Fruit fly (Drosophila melanogaster) whole organism, embryonic: ENCODE measurements around the gene CG4465.
A peak's percentile ranks its signal among the peaks of the same experiment; 100 is the strongest.

Experiments
- Abd-B ChIP-seq: fragments of 200-800 bp; sonication (Bioruptor generic); optimal IDR thresholded peaks from 2 replicates; lab custom pipeline; 2018; ENCODE audit warnings: missing biosample characterization, mild to moderate bottlenecking, missing genetic modification characterization, moderate library complexity
- CG10147 ChIP-seq: fragments of 200-800 bp; sonication (Bioruptor generic); optimal IDR thresholded peaks from 2 replicates; lab custom pipeline; 2019; ENCODE audit warnings: missing biosample characterization, mild to moderate bottlenecking, missing genetic modification characterization, moderate library complexity
- CG10979 ChIP-seq: fragments of 200-800 bp; sonication (Bioruptor generic); optimal IDR thresholded peaks from 2 replicates; lab custom pipeline; 2018; ENCODE audit warnings: missing biosample characterization, mild to moderate bottlenecking, missing genetic modification characterization, moderate library complexity
- CG11398 ChIP-seq: fragments of 200-800 bp; sonication (Bioruptor generic); optimal IDR thresholded peaks from 2 replicates; lab custom pipeline; 2016; ENCODE audit warnings: missing biosample characterization, missing genetic modification characterization
- CG12071 ChIP-seq: fragments of 200-800 bp; sonication (Bioruptor generic); optimal IDR thresholded peaks from 3 replicates; lab custom pipeline; 2018; ENCODE audit warnings: missing biosample characterization, mild to moderate bottlenecking, missing genetic modification characterization
- CG13123 ChIP-seq: fragments of 200-800 bp; sonication (Bioruptor generic); optimal IDR thresholded peaks from 2 replicates; lab custom pipeline; 2016; ENCODE audit warnings: missing biosample characterization, missing genetic modification characterization
- CG13624 ChIP-seq: fragments of 200-800 bp; sonication (Bioruptor generic); optimal IDR thresholded peaks from 2 replicates; lab custom pipeline; 2016; ENCODE audit warnings: missing biosample characterization, missing genetic modification characterization
- CG15479 ChIP-seq: fragments of 200-800 bp; sonication (Bioruptor generic); optimal IDR thresholded peaks from 3 replicates; lab custom pipeline; 2019; ENCODE audit warnings: missing biosample characterization, mild to moderate bottlenecking, missing genetic modification characterization, moderate library complexity
- CG16813 ChIP-seq: fragments of 200-800 bp; sonication (Bioruptor generic); IDR thresholded peaks from 3 replicates; pipeline ENCODE4 v1.3.6; 2022; ENCODE audit warnings: missing biosample characterization, missing genetic modification characterization; ENCODE audit not compliant: partially characterized antibody
- CG18764 ChIP-seq: fragments of 200-800 bp; sonication (Bioruptor generic); optimal IDR thresholded peaks from 3 replicates; lab custom pipeline; 2016; ENCODE audit warnings: missing biosample characterization, missing genetic modification characterization
- CG2120 ChIP-seq: fragments of 200-800 bp; sonication (Bioruptor generic); optimal IDR thresholded peaks from 3 replicates; lab custom pipeline; 2016; ENCODE audit warnings: missing biosample characterization, missing genetic modification characterization
- CG2889 ChIP-seq: fragments of 200-800 bp; sonication (Bioruptor generic); IDR thresholded peaks from 3 replicates; pipeline ENCODE4 v1.3.6; 2022; ENCODE audit warnings: missing biosample characterization, missing genetic modification characterization
- CG30403 ChIP-seq: fragments of 200-800 bp; sonication (Bioruptor generic); optimal IDR thresholded peaks from 3 replicates; lab custom pipeline; 2016; ENCODE audit warnings: missing biosample characterization, missing genetic modification characterization
- CG3847 ChIP-seq: fragments of 200-800 bp; sonication (Bioruptor generic); IDR thresholded peaks from 2 replicates; pipeline ENCODE4 v1.3.6; 2022; ENCODE audit warnings: missing biosample characterization, missing genetic modification characterization
- CG4854 ChIP-seq: fragments of 200-800 bp; sonication (Bioruptor generic); optimal IDR thresholded peaks from 2 replicates; lab custom pipeline; 2016; ENCODE audit warnings: missing biosample characterization, missing genetic modification characterization, inconsistent platforms
- CG5180 ChIP-seq: fragments of 200-800 bp; sonication (Bioruptor generic); optimal IDR thresholded peaks from 3 replicates; lab custom pipeline; 2017; ENCODE audit warnings: missing biosample characterization, missing genetic modification characterization, mild to moderate bottlenecking, moderate library complexity, missing genetic modification reagents
- CG5953 ChIP-seq: fragments of 200-800 bp; sonication (Bioruptor generic); IDR thresholded peaks from 2 replicates; pipeline ENCODE4 v1.3.6; 2022; ENCODE audit warnings: missing biosample characterization, missing genetic modification characterization
- CG6175 ChIP-seq: fragments of 200-800 bp; sonication (Bioruptor generic); IDR thresholded peaks from 3 replicates; pipeline ENCODE4 v1.3.6; 2022; ENCODE audit warnings: missing biosample characterization, missing genetic modification characterization
- CG7786 ChIP-seq: fragments of 200-800 bp; sonication (Bioruptor generic); optimal IDR thresholded peaks from 2 replicates; lab custom pipeline; 2016; ENCODE audit warnings: missing biosample characterization, missing genetic modification characterization
- CkIIα-i1 ChIP-seq: fragments of 200-800 bp; sonication (Bioruptor generic); IDR thresholded peaks from 2 replicates; pipeline ENCODE4 v1.3.6; 2022; ENCODE audit warnings: missing biosample characterization, missing genetic modification characterization
- CoRest ChIP-seq: fragments of 200-800 bp; sonication (Bioruptor generic); optimal IDR thresholded peaks from 3 replicates; lab custom pipeline; 2018; ENCODE audit warnings: missing biosample characterization, mild to moderate bottlenecking, missing genetic modification characterization, moderate library complexity
- Dad ChIP-seq: fragments of 200-800 bp; sonication (Bioruptor generic); optimal IDR thresholded peaks from 3 replicates; lab custom pipeline; 2016; ENCODE audit warnings: missing biosample characterization, missing genetic modification characterization
- Dip3 ChIP-seq: fragments of 200-800 bp; sonication (Bioruptor generic); optimal IDR thresholded peaks from 3 replicates; lab custom pipeline; 2016; ENCODE audit warnings: missing biosample characterization, missing genetic modification characterization
- Dll ChIP-seq: fragments of 200-800 bp; sonication (Bioruptor generic); IDR thresholded peaks from 4 replicates; pipeline ENCODE4 v1.3.6; 2022; ENCODE audit warnings: missing biosample characterization, missing genetic modification characterization; ENCODE audit not compliant: partially characterized antibody
- E2f1 ChIP-seq: fragments of 200-800 bp; sonication (Bioruptor generic); IDR thresholded peaks from 2 replicates; pipeline ENCODE4 v1.3.6; 2022; ENCODE audit warnings: missing biosample characterization, missing genetic modification characterization
- ERR ChIP-seq: fragments of 200-800 bp; sonication (Bioruptor generic); optimal IDR thresholded peaks from 2 replicates; lab custom pipeline; 2016; ENCODE audit warnings: missing biosample characterization, missing genetic modification characterization
- Ets65A ChIP-seq: fragments of 200-800 bp; sonication (Bioruptor generic); peaks from one replicate; lab custom pipeline; 2016; ENCODE audit warnings: missing biosample characterization, missing genetic modification characterization
- Lpt ChIP-seq: fragments of >200 bp; optimal IDR thresholded peaks from 2 replicates; lab custom pipeline; 2018; ENCODE audit warnings: missing biosample characterization, missing genetic modification characterization
- NK7.1 ChIP-seq: fragments of 200-800 bp; sonication (Bioruptor generic); optimal IDR thresholded peaks from 3 replicates; lab custom pipeline; 2016; ENCODE audit warnings: missing biosample characterization, missing genetic modification characterization
- Sox102F ChIP-seq: fragments of 200-800 bp; sonication (Bioruptor generic); optimal IDR thresholded peaks from 2 replicates; lab custom pipeline; 2018; ENCODE audit warnings: missing biosample characterization, mild to moderate bottlenecking, missing genetic modification characterization, moderate library complexity
- Vsx1 ChIP-seq: fragments of 200-800 bp; sonication (Bioruptor generic); optimal IDR thresholded peaks from 2 replicates; lab custom pipeline; 2017; ENCODE audit warnings: missing biosample characterization, mild to moderate bottlenecking, missing genetic modification characterization, missing genetic modification reagents
- ato ChIP-seq: fragments of 200-800 bp; sonication (Bioruptor generic); IDR thresholded peaks from 2 replicates; pipeline ENCODE4 v1.3.6; 2022; ENCODE audit warnings: missing biosample characterization, missing genetic modification characterization; ENCODE audit not compliant: partially characterized antibody
- az2 ChIP-seq: fragments of 200-800 bp; sonication (Bioruptor generic); optimal IDR thresholded peaks from 3 replicates; lab custom pipeline; 2016; ENCODE audit warnings: missing biosample characterization, missing genetic modification characterization
- bab2 ChIP-seq: fragments of 200-800 bp; sonication (Bioruptor generic); optimal IDR thresholded peaks from 2 replicates; lab custom pipeline; 2016; ENCODE audit warnings: missing biosample characterization, missing genetic modification characterization
- bcd ChIP-seq: fragments of 200-800 bp; sonication (Bioruptor generic); optimal IDR thresholded peaks from 2 replicates; lab custom pipeline; 2017; ENCODE audit warnings: missing biosample characterization, mild to moderate bottlenecking, missing genetic modification characterization
- dimm ChIP-seq: fragments of 200-800 bp; sonication (Bioruptor generic); IDR thresholded peaks from 2 replicates; pipeline ENCODE4 v1.3.6; 2022; ENCODE audit warnings: missing biosample characterization, missing genetic modification characterization
- dm ChIP-seq: fragments of 200-800 bp; sonication (Bioruptor generic); optimal IDR thresholded peaks from 3 replicates; lab custom pipeline; 2016; ENCODE audit warnings: missing biosample characterization, missing genetic modification characterization
- emc ChIP-seq: fragments of 200-800 bp; sonication (Bioruptor generic); optimal IDR thresholded peaks from 2 replicates; lab custom pipeline; 2016; ENCODE audit warnings: missing biosample characterization, missing genetic modification characterization
- fd96Cb ChIP-seq: fragments of 200-800 bp; sonication (Bioruptor generic); optimal IDR thresholded peaks from 2 replicates; lab custom pipeline; 2018; ENCODE audit warnings: missing biosample characterization, mild to moderate bottlenecking, missing genetic modification characterization, moderate library complexity
- gcm2 ChIP-seq: fragments of 200-800 bp; sonication (Bioruptor generic); optimal IDR thresholded peaks from 2 replicates; lab custom pipeline; 2016; ENCODE audit warnings: missing biosample characterization, missing genetic modification characterization
- kay ChIP-seq: fragments of 200-800 bp; sonication (Bioruptor generic); optimal IDR thresholded peaks from 2 replicates; lab custom pipeline; 2016; ENCODE audit warnings: missing biosample characterization, missing genetic modification characterization
- kni ChIP-seq: fragments of 200-800 bp; sonication (Bioruptor generic); optimal IDR thresholded peaks from 3 replicates; lab custom pipeline; 2017; ENCODE audit warnings: mild to moderate bottlenecking, missing biosample characterization, missing genetic modification reagents, missing genetic modification characterization
- lola ChIP-seq, 3 experiments: fragments of >200 bp in 2 of 3; fragments of 200-800 bp in 1 of 3; sonication (Bioruptor generic) in 1 of 3; optimal IDR thresholded peaks; 2 replicates each; lab custom pipeline; 2017 to 2019; ENCODE audit warnings: missing biosample characterization in 3 of 3, missing genetic modification characterization in 3 of 3, mild to moderate bottlenecking in 1 of 3, moderate library complexity in 1 of 3
- nerfin-2 ChIP-seq: fragments of 200-800 bp; sonication (Bioruptor generic); IDR thresholded peaks from 2 replicates; pipeline ENCODE4 v1.3.6; 2022; ENCODE audit warnings: missing biosample characterization, missing genetic modification characterization; ENCODE audit not compliant: partially characterized antibody
- pum ChIP-seq: fragments of 200-800 bp; sonication (Bioruptor generic); optimal IDR thresholded peaks from 2 replicates; lab custom pipeline; 2016; ENCODE audit warnings: missing biosample characterization, missing genetic modification characterization
- rib ChIP-seq: fragments of 200-800 bp; sonication (Bioruptor generic); IDR thresholded peaks from 2 replicates; pipeline ENCODE4 v1.3.6; 2022; ENCODE audit warnings: missing biosample characterization, missing genetic modification characterization
- salm ChIP-seq: fragments of 200-800 bp; sonication (Bioruptor generic); optimal IDR thresholded peaks from 2 replicates; lab custom pipeline; 2018; ENCODE audit warnings: missing biosample characterization, mild to moderate bottlenecking, missing genetic modification characterization
- sim ChIP-seq: fragments of 200-800 bp; sonication (Bioruptor generic); IDR thresholded peaks from 2 replicates; pipeline ENCODE4 v1.3.6; 2022; ENCODE audit warnings: missing biosample characterization, missing genetic modification characterization
- stc ChIP-seq: fragments of 200-800 bp; sonication (Bioruptor generic); IDR thresholded peaks from 2 replicates; pipeline ENCODE4 v1.3.6; 2022; ENCODE audit warnings: missing biosample characterization, missing genetic modification characterization
- wor ChIP-seq: fragments of 200-800 bp; sonication (Bioruptor generic); IDR thresholded peaks from 2 replicates; pipeline ENCODE4 v1.3.6; 2022; ENCODE audit warnings: missing biosample characterization, missing genetic modification characterization

The CG4465 gene

DNA sequence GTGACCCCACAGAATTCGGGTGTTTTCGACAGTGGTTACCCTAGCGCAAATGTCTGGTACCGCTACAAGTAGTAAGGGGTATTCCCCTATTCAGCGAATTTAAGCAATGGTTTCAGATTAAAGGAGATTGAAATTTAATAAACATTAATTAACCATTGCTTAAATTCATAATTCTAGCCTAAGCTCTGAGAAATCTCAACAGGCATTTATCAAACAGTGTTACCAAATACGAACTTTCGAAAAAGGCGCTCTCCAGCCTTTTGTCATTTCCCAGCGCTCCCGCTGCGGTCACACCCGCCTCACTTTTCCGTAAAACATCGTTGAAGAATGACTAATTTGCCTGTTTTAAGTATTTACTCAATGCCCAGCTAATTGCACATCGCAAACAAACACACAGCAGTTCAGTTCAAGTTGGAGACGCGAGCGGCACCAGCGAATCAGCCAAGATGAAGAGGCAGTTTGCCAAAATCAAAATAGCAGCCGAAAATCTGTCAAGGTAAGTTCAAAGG, 12.7 kb downstream of the CG4465 start, which contains the start of the genes Surf6 and RhoGAP92B (continued):
- no peak for TF ChIP-seq CG5180 (GFP tag; lab: Kevin White, UChicago)
- TF ChIP-seq CG2889 (GFP tag; lab: Robert Waterston, UW) = no peak
- TF ChIP-seq bcd (GFP tag; lab: Kevin White, UChicago) = peak; percentile 59
- TF ChIP-seq stc = 0 out of 2 replicates have a peak, but pooled peaks have one; percentile 32
- peak; percentile 57 for TF ChIP-seq CG7786
- TF ChIP-seq CG15479 (GFP tag; lab: Kevin White, UChicago) = no peak
- peak; percentile 73 for TF ChIP-seq CG13624
- peak; percentile 94 for TF ChIP-seq Ets65A (GFP tag; lab: Kevin White, UChicago)
- TF ChIP-seq rib (GFP tag; lab: Robert Waterston, UW) = no peak
- no peak for TF ChIP-seq CG6175 (GFP tag; lab: Robert Waterston, UW)
- no peak for TF ChIP-seq Lpt
- no peak for TF ChIP-seq dimm (GFP tag; lab: Robert Waterston, UW)
- TF ChIP-seq Dad = peak; percentile 50
- no peak for TF ChIP-seq emc
- peak; percentile 32 for TF ChIP-seq CG11398 (GFP tag; lab: Kevin White, UChicago)
- TF ChIP-seq CG2120 = peak; percentile 65
- TF ChIP-seq az2 = peak; percentile 55
- TF ChIP-seq sim (GFP tag; lab: Robert Waterston, UW) = 0 out of 2 replicates have a peak, but pooled peaks have one; percentile 8
- TF ChIP-seq kay (GFP tag; lab: Kevin White, UChicago) = peak; percentile 75
- TF ChIP-seq fd96Cb (tag; lab: Kevin White, UChicago) = peak; percentile 9
- peak; percentile 45 for TF ChIP-seq pum (GFP tag; lab: Kevin White, UChicago)
- TF ChIP-seq gcm2 (GFP tag; lab: Kevin White, UChicago) = no peak
- peak; percentile 50 for TF ChIP-seq CG18764 (GFP tag; lab: Kevin White, UChicago)
- TF ChIP-seq Abd-B = no peak
- peak; percentile 38 for TF ChIP-seq CG10147 (GFP tag; lab: Kevin White, UChicago)
- peak; percentile 66 for TF ChIP-seq CoRest (tag; lab: Kevin White, UChicago)
- TF ChIP-seq kni (GFP tag; lab: Kevin White, UChicago) = peak; percentile 39
- peak; percentile 70 for TF ChIP-seq Vsx1
- TF ChIP-seq Sox102F (GFP tag; lab: Kevin White, UChicago) = no peak
- peak; percentile 64 for TF ChIP-seq Dip3 (GFP tag; lab: Kevin White, UChicago)
- TF ChIP-seq ato (GFP tag; lab: Robert Waterston, UW) = no peak
- peak; percentile 43 for TF ChIP-seq CG30403 (GFP tag; lab: Kevin White, UChicago)
- peak; percentile 22 for TF ChIP-seq CG12071
- TF ChIP-seq ERR (GFP tag; lab: Kevin White, UChicago) = peak; percentile 38
- TF ChIP-seq CG13123 (GFP tag; lab: Kevin White, UChicago) = no peak
- peak; percentile 41 for TF ChIP-seq salm (tag; lab: Kevin White, UChicago)
- TF ChIP-seq CG16813 (GFP tag; lab: Robert Waterston, UW) = peak; percentile 34; the same call in 1 of the 3 replicates
- TF ChIP-seq nerfin-2 (GFP tag; lab: Robert Waterston, UW) = no peak
- TF ChIP-seq NK7.1 (GFP tag; lab: Kevin White, UChicago) = peak; percentile 12
- peak; percentile 53 for TF ChIP-seq CG10979 (tag; lab: Kevin White, UChicago)
- peak; percentile 96 for TF ChIP-seq dm (GFP tag; lab: Kevin White, UChicago)
- TF ChIP-seq lola (GFP tag; optimal IDR thresholded peaks at IDR 0.05; lab: Kevin White, UChicago) = peak in 1 of 3 experiments; percentile 44
- no peak for TF ChIP-seq wor (GFP tag; lab: Robert Waterston, UW)
- TF ChIP-seq CkIIα-i1 (GFP tag; lab: Robert Waterston, UW) = no peak
- peak; percentile 86 for TF ChIP-seq CG3847 (GFP tag; lab: Robert Waterston, UW)
- TF ChIP-seq E2f1 = peak; percentile 51; the same call in 1 of the 2 replicates
- TF ChIP-seq Dll (GFP tag; lab: Robert Waterston, UW) = peak; percentile 42; the same call in 2 of the 4 replicates
- peak; percentile 56 for TF ChIP-seq bab2 (GFP tag; lab: Kevin White, UChicago)
- TF ChIP-seq CG4854 (GFP tag; lab: Kevin White, UChicago) = peak; percentile 56
- 0 out of 2 replicates have a peak, but pooled peaks have one; percentile 27 for TF ChIP-seq CG5953 (GFP tag; lab: Robert Waterston, UW)
